Worm (Caenorhabditis elegans) whole organism, L1 larva: ENCODE measurements around the gene galt-1.

Experiments
- C04F5.9 ChIP-seq: sonication (generic microtip); optimal IDR thresholded peaks from 2 replicates; lab custom pipeline; 2016; ENCODE audit warnings: missing genetic modification characterization, missing compliant biosample characterization
- C16A3.4 ChIP-seq: fragments of 150-350 bp; optimal IDR thresholded peaks from 2 replicates; lab custom pipeline; 2014; ENCODE audit warnings: missing biosample characterization, missing genetic modification characterization
- F16B12.6 ChIP-seq: fragments of 150-350 bp; optimal IDR thresholded peaks from 2 replicates; lab custom pipeline; 2014; ENCODE audit warnings: missing biosample characterization, missing genetic modification characterization
- Y116A8C.19 ChIP-seq: sonication (generic microtip); optimal IDR thresholded peaks from 2 replicates; lab custom pipeline; 2016; ENCODE audit warnings: missing compliant biosample characterization, missing genetic modification characterization, borderline replicate concordance
- alr-1 ChIP-seq: fragments of 200-800 bp; sonication (Bioruptor generic); optimal IDR thresholded peaks from 2 replicates; lab custom pipeline; 2018; ENCODE audit warnings: borderline replicate concordance, mild to moderate bottlenecking, missing genetic modification characterization, missing compliant biosample characterization
- ama-1 ChIP-seq: fragments of 150-350 bp; optimal IDR thresholded peaks from 2 replicates; lab custom pipeline; 2014
- ceh-8 ChIP-seq: fragments of 200-800 bp; sonication (Bioruptor generic); optimal IDR thresholded peaks from 2 replicates; lab custom pipeline; 2018; ENCODE audit warnings: mild to moderate bottlenecking, missing genetic modification characterization, moderate library complexity, missing compliant biosample characterization
- ceh-82 ChIP-seq, 3 experiments: fragments of 150-350 bp in 1 of 3; sonication (generic microtip) in 2 of 3; optimal IDR thresholded peaks; 2 replicates each; lab custom pipeline; 2014 to 2017; ENCODE audit warnings: missing biosample characterization in 3 of 3, missing genetic modification characterization in 3 of 3
- ceh-88 ChIP-seq: fragments of 200-800 bp; sonication (Bioruptor generic); IDR thresholded peaks from 2 replicates; pipeline ENCODE4 v1.3.6; 2022; ENCODE audit warnings: missing genetic modification characterization, missing compliant biosample characterization
- ces-1 ChIP-seq: fragments of 150-350 bp; optimal IDR thresholded peaks from 2 replicates; lab custom pipeline; 2014; ENCODE audit warnings: missing biosample characterization, missing genetic modification reagents, missing genetic modification characterization
- dpl-1 ChIP-seq, 3 experiments: fragments of 150-350 bp in 2 of 3; sonication (generic microtip) in 1 of 3; optimal IDR thresholded peaks; 2 replicates each; lab custom pipeline; 2014 to 2017; ENCODE audit warnings: missing biosample characterization in 3 of 3, missing genetic modification characterization in 3 of 3, missing genetic modification reagents in 3 of 3
- efl-1 ChIP-seq, 4 experiments: fragments of 150-350 bp; optimal IDR thresholded peaks in 3 of 4; peaks in 1 of 4; 1 replicate in 1 of 4; 2 replicates in 3 of 4; lab custom pipeline; 2014; ENCODE audit warnings: missing biosample characterization in 2 of 4, missing genetic modification characterization in 2 of 4, missing genetic modification reagents in 2 of 4
- ets-5 ChIP-seq: fragments of 200-800 bp; sonication (Bioruptor generic); IDR thresholded peaks from 2 replicates; pipeline ENCODE4 v1.3.6; 2022; ENCODE audit warnings: missing genetic modification characterization, missing compliant biosample characterization
- fkh-4 ChIP-seq: sonication (generic microtip); optimal IDR thresholded peaks from 2 replicates; lab custom pipeline; 2016; ENCODE audit warnings: missing compliant biosample characterization, missing genetic modification characterization, borderline replicate concordance
- fkh-8 ChIP-seq: sonication (generic microtip); optimal IDR thresholded peaks from 2 replicates; lab custom pipeline; 2016; ENCODE audit warnings: mild to moderate bottlenecking, missing genetic modification characterization, missing compliant biosample characterization
- fos-1 ChIP-seq: fragments of 150-350 bp; optimal IDR thresholded peaks from 2 replicates; lab custom pipeline; 2014; ENCODE audit warnings: missing biosample characterization, missing genetic modification characterization
- irx-1 ChIP-seq: sonication (generic microtip); optimal IDR thresholded peaks from 2 replicates; lab custom pipeline; 2016; ENCODE audit warnings: missing genetic modification characterization, missing compliant biosample characterization
- isw-1 ChIP-seq: fragments of 200-800 bp; sonication (Bioruptor generic); IDR thresholded peaks from 2 replicates; pipeline ENCODE4 v1.3.6; 2022; ENCODE audit warnings: missing genetic modification characterization, missing compliant biosample characterization
- jun-1 ChIP-seq: fragments of 150-350 bp; optimal IDR thresholded peaks from 2 replicates; lab custom pipeline; 2014; ENCODE audit warnings: missing biosample characterization, missing genetic modification reagents, missing genetic modification characterization
- lin-14 ChIP-seq: fragments of 200-800 bp; sonication (Bioruptor generic); optimal IDR thresholded peaks from 2 replicates; lab custom pipeline; 2018; ENCODE audit warnings: mild to moderate bottlenecking, missing genetic modification characterization, moderate library complexity, missing compliant biosample characterization
- lin-15B ChIP-seq: fragments of 150-350 bp; sonication (generic microtip); optimal IDR thresholded peaks from 3 replicates; lab custom pipeline; 2014; ENCODE audit warnings: missing biosample characterization, missing genetic modification characterization
- lin-39 ChIP-seq: fragments of 150-350 bp; optimal IDR thresholded peaks from 2 replicates; lab custom pipeline; 2014; ENCODE audit warnings: missing biosample characterization, missing genetic modification reagents, missing genetic modification characterization
- lir-3 ChIP-seq: sonication (generic microtip); optimal IDR thresholded peaks from 2 replicates; lab custom pipeline; 2016; ENCODE audit warnings: mild to moderate bottlenecking, missing genetic modification characterization, moderate library complexity, missing compliant biosample characterization; ENCODE audit not compliant: poor library complexity
- lsy-2 ChIP-seq, 2 experiments: fragments of 150-350 bp; optimal IDR thresholded peaks; 2 replicates each; lab custom pipeline; 2014; ENCODE audit warnings: missing biosample characterization in 2 of 2, missing genetic modification characterization in 2 of 2
- mab-9 ChIP-seq: fragments of 200-800 bp; sonication (Bioruptor generic); IDR thresholded peaks from 2 replicates; pipeline ENCODE4 v1.3.6; 2022; ENCODE audit warnings: missing genetic modification reagents, missing genetic modification characterization, missing compliant biosample characterization
- mdl-1 ChIP-seq, 2 experiments: fragments of 150-350 bp; optimal IDR thresholded peaks; 2 replicates each; lab custom pipeline; 2014 to 2017; ENCODE audit warnings: missing biosample characterization in 2 of 2, missing genetic modification characterization in 2 of 2, inconsistent platforms in 1 of 2
- mep-1 ChIP-seq: fragments of 150-350 bp; optimal IDR thresholded peaks from 2 replicates; lab custom pipeline; 2014; ENCODE audit warnings: missing biosample characterization, missing genetic modification characterization
- nhr-11 ChIP-seq: fragments of 150-350 bp; optimal IDR thresholded peaks from 2 replicates; lab custom pipeline; 2014; ENCODE audit warnings: missing biosample characterization, missing genetic modification characterization
- nhr-19 ChIP-seq: fragments of 200-800 bp; sonication (Bioruptor generic); conservative IDR thresholded peaks from 2 replicates; pipeline ENCODE4 v1.3.6; 2022; ENCODE audit warnings: missing genetic modification characterization, missing compliant biosample characterization
- nhr-20 ChIP-seq: sonication (generic microtip); optimal IDR thresholded peaks from 2 replicates; lab custom pipeline; 2016; ENCODE audit warnings: mild to moderate bottlenecking, missing genetic modification characterization, missing compliant biosample characterization
- nhr-47 ChIP-seq: sonication (generic microtip); optimal IDR thresholded peaks from 2 replicates; lab custom pipeline; 2016; ENCODE audit warnings: mild to moderate bottlenecking, missing genetic modification characterization, moderate library complexity, missing compliant biosample characterization
- nhr-71 ChIP-seq: sonication (generic microtip); optimal IDR thresholded peaks from 2 replicates; lab custom pipeline; 2016; ENCODE audit warnings: mild to moderate bottlenecking, missing genetic modification characterization, moderate library complexity, missing compliant biosample characterization
- nhr-77 ChIP-seq: fragments of 150-350 bp; optimal IDR thresholded peaks from 2 replicates; lab custom pipeline; 2014; ENCODE audit warnings: missing biosample characterization, missing genetic modification characterization
- nhr-84 ChIP-seq: sonication (generic microtip); optimal IDR thresholded peaks from 2 replicates; lab custom pipeline; 2017; ENCODE audit warnings: missing biosample characterization, missing genetic modification characterization
- nhr-85 ChIP-seq: sonication (generic microtip); peaks from one replicate; lab custom pipeline; 2016; ENCODE audit warnings: missing genetic modification characterization, inconsistent platforms, missing compliant biosample characterization
- nhr-90 ChIP-seq: sonication (generic microtip); optimal IDR thresholded peaks from 2 replicates; lab custom pipeline; 2016; ENCODE audit warnings: mild to moderate bottlenecking, missing genetic modification characterization, missing compliant biosample characterization; ENCODE audit not compliant: poor library complexity
- pag-3 ChIP-seq: sonication (generic microtip); optimal IDR thresholded peaks from 2 replicates; lab custom pipeline; 2017; ENCODE audit warnings: missing genetic modification characterization, mild to moderate bottlenecking, missing compliant biosample characterization, antibody characterized with exemption, borderline replicate concordance; ENCODE audit not compliant: insufficient read depth
- pqm-1 ChIP-seq: sonication (generic microtip); optimal IDR thresholded peaks from 3 replicates; lab custom pipeline; 2017; ENCODE audit warnings: missing biosample characterization, missing genetic modification characterization
- skn-1 ChIP-seq: fragments of 150-350 bp; optimal IDR thresholded peaks from 2 replicates; lab custom pipeline; 2014; ENCODE audit warnings: missing biosample characterization, missing genetic modification characterization
- snpc-4 ChIP-seq: fragments of 150-350 bp; optimal IDR thresholded peaks from 2 replicates; lab custom pipeline; 2014; ENCODE audit warnings: missing biosample characterization, missing genetic modification characterization
- snu-23 ChIP-seq: sonication (generic microtip); optimal IDR thresholded peaks from 2 replicates; lab custom pipeline; 2016; ENCODE audit warnings: missing genetic modification characterization, missing compliant biosample characterization
- sox-4 ChIP-seq: sonication (generic microtip); optimal IDR thresholded peaks from 2 replicates; lab custom pipeline; 2016; ENCODE audit warnings: missing genetic modification characterization, missing compliant biosample characterization
- swsn-7 ChIP-seq: sonication (generic microtip); optimal IDR thresholded peaks from 2 replicates; lab custom pipeline; 2016; ENCODE audit warnings: missing genetic modification characterization, missing compliant biosample characterization
- tbx-2 ChIP-seq: sonication (generic microtip); optimal IDR thresholded peaks from 2 replicates; lab custom pipeline; 2016; ENCODE audit warnings: missing genetic modification characterization, missing compliant biosample characterization
- unc-130 ChIP-seq: fragments of 150-350 bp; optimal IDR thresholded peaks from 2 replicates; lab custom pipeline; 2017; ENCODE audit warnings: missing biosample characterization, missing genetic modification characterization, inconsistent platforms
- unc-30 ChIP-seq: sonication (generic microtip); optimal IDR thresholded peaks from 2 replicates; lab custom pipeline; 2017; ENCODE audit warnings: missing biosample characterization, missing genetic modification characterization
- unc-86 ChIP-seq: sonication (generic microtip); optimal IDR thresholded peaks from 2 replicates; lab custom pipeline; 2016; ENCODE audit warnings: missing genetic modification characterization, missing compliant biosample characterization
- unc-98 ChIP-seq: fragments of 200-800 bp; sonication (Bioruptor generic); IDR thresholded peaks from 2 replicates; pipeline ENCODE4 v1.3.6; 2022; ENCODE audit warnings: missing genetic modification characterization, missing compliant biosample characterization
- vab-15 ChIP-seq: sonication (generic microtip); optimal IDR thresholded peaks from 2 replicates; lab custom pipeline; 2017; ENCODE audit warnings: missing genotype, mild to moderate bottlenecking, missing genetic modification characterization, missing compliant biosample characterization
- xbp-1 ChIP-seq: sonication (generic microtip); optimal IDR thresholded peaks from 2 replicates; lab custom pipeline; 2016; ENCODE audit warnings: missing genetic modification characterization, missing compliant biosample characterization
- zip-4 ChIP-seq: fragments of 200-800 bp; sonication (Bioruptor generic); optimal IDR thresholded peaks from 2 replicates; lab custom pipeline; 2018; ENCODE audit warnings: mild to moderate bottlenecking, missing genetic modification characterization, moderate library complexity, missing compliant biosample characterization
- ztf-4 ChIP-seq: fragments of 150-350 bp; optimal IDR thresholded peaks from 2 replicates; lab custom pipeline; 2014; ENCODE audit warnings: missing biosample characterization, missing genetic modification characterization

Gene galt-1

ce11 chrV:5939503-5940072, 8.9 kb downstream of the galt-1 start, which contains the start of gene syf-3:
Gene syf-3, plus strand, starts transcription at chrV:5940022.
- no peak for TF ChIP-seq ets-5 (GFP tag; lab: Robert Waterston, UW)
- TF ChIP-seq nhr-11 = no peak
- TF ChIP-seq dpl-1 (GFP tag; optimal IDR thresholded peaks at IDR 0.05; lab: Kevin White, UChicago) = peak; percentile 99 to 100 (median 100)
- peak; percentile 61 for TF ChIP-seq tbx-2 (tag; lab: Kevin White, UChicago)
- TF ChIP-seq ces-1 (GFP tag; lab: Kevin White, UChicago) = no peak
- TF ChIP-seq snu-23 = peak; percentile 73
- no peak for TF ChIP-seq pqm-1 (tag; lab: Kevin White, UChicago)
- no peak for TF ChIP-seq ceh-8 (GFP tag; lab: Kevin White, UChicago)
- peak; percentile 36 for TF ChIP-seq fos-1 (tag; lab: Kevin White, UChicago)
- TF ChIP-seq alr-1 (tag; lab: Kevin White, UChicago) = no peak
- TF ChIP-seq isw-1 = peak; percentile 42
- no peak for TF ChIP-seq fkh-8 (tag; lab: Kevin White, UChicago)
- TF ChIP-seq nhr-77 (tag; lab: Kevin White, UChicago) = no peak
- TF ChIP-seq fkh-4 (tag; lab: Kevin White, UChicago) = peak; percentile 3
- TF ChIP-seq ama-1 (lab: Kevin White, UChicago) = no peak
- no peak for TF ChIP-seq unc-30
- TF ChIP-seq lir-3 (tag; lab: Kevin White, UChicago) = peak; percentile 11
- TF ChIP-seq unc-98 = no peak
- TF ChIP-seq nhr-90 (tag; lab: Kevin White, UChicago) = peak; percentile 59
- peak; percentile 68 for TF ChIP-seq unc-86
- TF ChIP-seq irx-1 (tag; lab: Kevin White, UChicago) = peak; percentile 68
- TF ChIP-seq vab-15 (tag; lab: Kevin White, UChicago) = peak; percentile 25
- TF ChIP-seq nhr-47 = peak; percentile 84
- peak; percentile 38 for TF ChIP-seq snpc-4 (tag; lab: Kevin White, UChicago)
- TF ChIP-seq lin-15B (tag; lab: Kevin White, UChicago) = no peak
- no peak for TF ChIP-seq unc-130 (tag; lab: Kevin White, UChicago)
- no peak for TF ChIP-seq lin-14 (GFP tag; lab: Kevin White, UChicago)
- no peak for TF ChIP-seq pag-3 (tag; lab: Kevin White, UChicago)
- peak; percentile 68 for TF ChIP-seq skn-1
- no peak for TF ChIP-seq nhr-84
- TF ChIP-seq ceh-82 (tag; optimal IDR thresholded peaks at IDR 0.05; lab: Kevin White, UChicago) = peak; percentile 57 to 73 (median 59)
- peak; percentile 35 for TF ChIP-seq jun-1 (tag; lab: Kevin White, UChicago)
- TF ChIP-seq mep-1 = peak; percentile 67
- no peak for TF ChIP-seq Y116A8C.19 (tag; lab: Kevin White, UChicago)
- TF ChIP-seq nhr-85 (tag; lab: Kevin White, UChicago) = peak; percentile 79
- no peak for TF ChIP-seq ztf-4
- TF ChIP-seq lsy-2 (tag; optimal IDR thresholded peaks at IDR 0.05; lab: Kevin White, UChicago) = peak; percentile 72 to 78
- TF ChIP-seq swsn-7 = peak; percentile 59
- TF ChIP-seq mdl-1 (tag; optimal IDR thresholded peaks at IDR 0.05; lab: Kevin White, UChicago) = peak in 1 of 2 experiments; percentile 44
- peak; percentile 77 for TF ChIP-seq xbp-1
- TF ChIP-seq C04F5.9 (tag; lab: Kevin White, UChicago) = peak; percentile 3
- peak; percentile 49 for TF ChIP-seq nhr-20 (tag; lab: Kevin White, UChicago)
- TF ChIP-seq nhr-19 = no peak
- TF ChIP-seq ceh-88 = no peak
- peak; percentile 18 for TF ChIP-seq C16A3.4 (tag; lab: Kevin White, UChicago)
- peak; percentile 99 to 100 for TF ChIP-seq efl-1 (optimal IDR thresholded peaks at IDR 0.05; lab: Kevin White, UChicago)
- peak; percentile 100 for TF ChIP-seq efl-1 (GFP tag; optimal IDR thresholded peaks at IDR 0.05 in 1 of 2; lab: Kevin White, UChicago)
- TF ChIP-seq mab-9 (GFP tag; lab: Robert Waterston, UW) = 0 out of 2 replicates have a peak, but pooled peaks have one; percentile 34
- TF ChIP-seq nhr-71 (tag; lab: Kevin White, UChicago) = peak; percentile 76
- peak; percentile 30 for TF ChIP-seq F16B12.6 (tag; lab: Kevin White, UChicago)
- peak; percentile 37 for TF ChIP-seq sox-4 (tag; lab: Kevin White, UChicago)
- peak; percentile 62 for TF ChIP-seq lin-39 (tag; lab: Kevin White, UChicago)
- TF ChIP-seq zip-4 (GFP tag; lab: Kevin White, UChicago) = no peak
